Worm (Caenorhabditis elegans): ENCODE data around the gene ugt-65.

DNA sequence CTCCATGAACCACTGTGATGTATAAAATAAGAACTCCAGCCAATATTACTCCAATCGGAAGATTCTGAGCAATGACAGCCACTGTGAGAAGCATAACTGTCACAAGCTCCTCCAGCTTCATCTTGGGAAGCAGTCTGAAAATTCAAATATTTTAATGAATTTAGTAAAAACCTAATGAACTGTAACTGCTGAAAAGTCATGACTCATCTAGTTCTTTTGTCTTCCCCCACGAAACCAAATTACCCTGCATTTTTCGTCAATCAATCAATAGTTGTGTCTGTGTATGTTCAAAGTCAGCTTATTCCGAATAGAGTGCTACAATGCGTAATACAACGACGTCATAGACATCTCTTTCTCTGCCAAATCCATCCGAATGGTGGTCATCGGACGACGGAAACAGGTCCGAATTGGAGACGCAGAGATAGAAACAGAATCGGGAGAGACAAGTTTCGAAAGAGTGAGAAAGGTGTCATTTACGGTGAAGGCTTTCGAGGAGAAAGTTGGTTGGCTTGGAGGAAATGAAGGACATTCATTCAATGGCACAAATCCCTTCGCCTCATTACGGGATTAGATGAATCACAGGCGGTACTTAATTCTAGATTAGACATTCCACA is 23.7 kb upstream of the ugt-65 start:
- no peak for TF ChIP-seq him-1 (tag; optimal IDR thresholded peaks at IDR 0.05)
- TF ChIP-seq dao-5 (tag; optimal IDR thresholded peaks at IDR 0.05): no peak
